Fruit fly (Drosophila melanogaster) S2 (cell line): ENCODE results near the gene Roc1b.

Experiments
- CG8478 ChIP-seq: fragments of >200 bp; optimal IDR thresholded peaks from 2 replicates; lab custom pipeline; 2018
- CTCF ChIP-seq, 2 experiments: fragments of >200 bp; optimal IDR thresholded peaks; 2 replicates each; lab custom pipeline; 2018

DNA sequence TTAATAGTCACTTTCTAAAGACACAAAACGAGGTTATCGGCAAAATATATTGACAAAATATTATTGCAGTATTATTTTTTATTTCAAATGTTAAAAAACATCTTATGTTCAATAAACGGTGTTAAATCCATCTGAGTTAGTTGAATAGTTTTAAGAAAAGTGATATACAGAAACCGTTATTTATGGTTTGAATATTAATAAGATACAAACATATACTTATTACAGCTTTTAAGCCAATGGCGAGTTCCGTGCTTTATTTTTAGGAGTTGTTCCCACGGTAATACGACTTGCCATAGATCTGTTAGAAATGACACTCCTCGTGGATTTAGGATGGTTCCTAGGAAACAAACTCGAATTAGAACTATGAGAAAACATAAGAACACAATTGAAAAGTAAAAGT lies 14.5 kb upstream of the Roc1b start:
- TF ChIP-seq CTCF (optimal IDR thresholded peaks at IDR 0.05; lab: Kevin White, UChicago) (no peak), CG8478 (no peak)
